Worm (Caenorhabditis elegans) whole organism, mixed stage, embryonic: ENCODE results near the gene popl-1.
A peak's percentile ranks its signal among the peaks of the same experiment; 100 is the strongest.

Experiments used
- M03D4.4 ChIP-seq: sonication (generic microtip); optimal IDR thresholded peaks from 2 replicates; lab custom pipeline; 2017; ENCODE audit warnings: mild to moderate bottlenecking, missing genetic modification characterization, missing compliant biosample characterization
- bed-3 ChIP-seq: fragments of 200-800 bp; sonication (Bioruptor generic); optimal IDR thresholded peaks from 3 replicates; lab custom pipeline; 2018; ENCODE audit warnings: mild to moderate bottlenecking, missing genetic modification characterization, moderate library complexity, missing compliant biosample characterization
- blmp-1 ChIP-seq: fragments of 150-350 bp; optimal IDR thresholded peaks from 2 replicates; lab custom pipeline; 2014; ENCODE audit warnings: missing biosample characterization, missing genetic modification characterization
- ceh-39 ChIP-seq: fragments of 150-350 bp; optimal IDR thresholded peaks from 2 replicates; lab custom pipeline; 2014; ENCODE audit warnings: missing biosample characterization, missing genetic modification characterization
- ceh-43 ChIP-seq: fragments of 200-800 bp; sonication (Bioruptor generic); optimal IDR thresholded peaks from 2 replicates; lab custom pipeline; 2018; ENCODE audit warnings: mild to moderate bottlenecking, missing genetic modification characterization, moderate library complexity, missing compliant biosample characterization
- ceh-83 ChIP-seq: fragments of 200-800 bp; sonication (Bioruptor generic); optimal IDR thresholded peaks from 2 replicates; lab custom pipeline; 2018; ENCODE audit warnings: mild to moderate bottlenecking, missing genetic modification characterization, missing compliant biosample characterization
- ces-1 ChIP-seq: fragments of 150-350 bp; optimal IDR thresholded peaks from 2 replicates; lab custom pipeline; 2014; ENCODE audit warnings: missing biosample characterization, missing genetic modification reagents, missing genetic modification characterization
- cnd-1 ChIP-seq: fragments of 200-800 bp; sonication (Bioruptor generic); optimal IDR thresholded peaks from 2 replicates; lab custom pipeline; 2018; ENCODE audit warnings: mild to moderate bottlenecking, missing genetic modification characterization, missing compliant biosample characterization
- drap-1 ChIP-seq: fragments of 200-800 bp; sonication (Bioruptor generic); optimal IDR thresholded peaks from 3 replicates; lab custom pipeline; 2018; ENCODE audit warnings: mild to moderate bottlenecking, missing genetic modification characterization, missing compliant biosample characterization
- elt-1 ChIP-seq: sonication (generic microtip); optimal IDR thresholded peaks from 2 replicates; lab custom pipeline; 2017; ENCODE audit warnings: missing genetic modification characterization, mild to moderate bottlenecking, missing compliant biosample characterization, antibody characterized with exemption, moderate library complexity, borderline replicate concordance; ENCODE audit not compliant: insufficient read depth
- elt-3 ChIP-seq: fragments of 150-350 bp; optimal IDR thresholded peaks from 2 replicates; lab custom pipeline; 2014; ENCODE audit warnings: missing biosample characterization, missing genetic modification characterization
- flh-1 ChIP-seq: fragments of 200-800 bp; sonication (Bioruptor generic); optimal IDR thresholded peaks from 2 replicates; lab custom pipeline; 2018; ENCODE audit warnings: mild to moderate bottlenecking, missing genetic modification characterization, moderate library complexity, missing compliant biosample characterization
- ham-2 ChIP-seq: fragments of 200-800 bp; sonication (Bioruptor generic); optimal IDR thresholded peaks from 2 replicates; lab custom pipeline; 2018; ENCODE audit warnings: mild to moderate bottlenecking, missing genetic modification characterization, missing compliant biosample characterization
- hlh-1 ChIP-seq: fragments of 150-350 bp; optimal IDR thresholded peaks from 2 replicates; lab custom pipeline; 2014; ENCODE audit warnings: missing biosample characterization, missing genetic modification reagents, missing genetic modification characterization
- lin-13 ChIP-seq: fragments of 150-350 bp; optimal IDR thresholded peaks from 2 replicates; lab custom pipeline; 2014; ENCODE audit warnings: missing biosample characterization, missing genetic modification characterization
- lin-32 ChIP-seq: fragments of 200-800 bp; sonication (Bioruptor generic); optimal IDR thresholded peaks from 2 replicates; lab custom pipeline; 2018; ENCODE audit warnings: mild to moderate bottlenecking, missing genetic modification characterization, missing compliant biosample characterization
- lsy-2 ChIP-seq: fragments of 150-350 bp; optimal IDR thresholded peaks from 2 replicates; lab custom pipeline; 2014; ENCODE audit warnings: missing biosample characterization, missing genetic modification characterization
- mab-5 ChIP-seq: fragments of 150-350 bp; optimal IDR thresholded peaks from 2 replicates; lab custom pipeline; 2014; ENCODE audit warnings: missing biosample characterization, missing genetic modification characterization
- mep-1 ChIP-seq: fragments of 150-350 bp; optimal IDR thresholded peaks from 2 replicates; lab custom pipeline; 2017; ENCODE audit warnings: missing biosample characterization, missing genetic modification reagents, missing genetic modification characterization, inconsistent platforms
- mls-2 ChIP-seq: sonication (generic microtip); optimal IDR thresholded peaks from 2 replicates; lab custom pipeline; 2016; ENCODE audit warnings: mild to moderate bottlenecking, missing genetic modification characterization, moderate library complexity, missing compliant biosample characterization
- nhr-12 ChIP-seq: fragments of 150-350 bp; optimal IDR thresholded peaks from 2 replicates; lab custom pipeline; 2014; ENCODE audit warnings: missing biosample characterization, missing genetic modification characterization
- nhr-2 ChIP-seq: fragments of 150-350 bp; optimal IDR thresholded peaks from 2 replicates; lab custom pipeline; 2014; ENCODE audit warnings: missing biosample characterization, missing genetic modification characterization
- nhr-237 ChIP-seq: fragments of 150-350 bp; optimal IDR thresholded peaks from 2 replicates; lab custom pipeline; 2014; ENCODE audit warnings: missing biosample characterization, missing genetic modification characterization
- nhr-76 ChIP-seq: sonication (generic microtip); optimal IDR thresholded peaks from 2 replicates; lab custom pipeline; 2017; ENCODE audit warnings: missing biosample characterization, missing genetic modification characterization
- pha-4 ChIP-seq: fragments of 150-350 bp; optimal IDR thresholded peaks from 2 replicates; lab custom pipeline; 2018; ENCODE audit warnings: missing biosample characterization, missing genetic modification reagents, missing genetic modification characterization
- sem-2 ChIP-seq: fragments of 200-800 bp; sonication (Bioruptor generic); optimal IDR thresholded peaks from 2 replicates; lab custom pipeline; 2018; ENCODE audit warnings: mild to moderate bottlenecking, missing genetic modification characterization, missing compliant biosample characterization
- snpc-4 ChIP-seq: fragments of 150-350 bp; optimal IDR thresholded peaks from 2 replicates; lab custom pipeline; 2014; ENCODE audit warnings: missing biosample characterization, missing genetic modification characterization
- sptf-1 ChIP-seq: sonication (generic microtip); optimal IDR thresholded peaks from 2 replicates; lab custom pipeline; 2017; ENCODE audit warnings: mild to moderate bottlenecking, missing genetic modification characterization, moderate library complexity, missing compliant biosample characterization
- tbx-8 ChIP-seq: fragments of 200-800 bp; sonication (Bioruptor generic); optimal IDR thresholded peaks from 2 replicates; lab custom pipeline; 2018; ENCODE audit warnings: mild to moderate bottlenecking, missing genetic modification characterization, moderate library complexity, missing compliant biosample characterization
- unc-120 ChIP-seq: sonication (generic microtip); optimal IDR thresholded peaks from 2 replicates; lab custom pipeline; 2017; ENCODE audit warnings: missing genetic modification characterization, missing compliant biosample characterization; ENCODE audit not compliant: poor library complexity, severe bottlenecking
- unc-39 ChIP-seq: fragments of 150-350 bp; optimal IDR thresholded peaks from 2 replicates; lab custom pipeline; 2014; ENCODE audit warnings: missing biosample characterization, missing genetic modification characterization
- unc-62 ChIP-seq: fragments of 150-350 bp; optimal IDR thresholded peaks from 2 replicates; lab custom pipeline; 2014; ENCODE audit warnings: missing biosample characterization, missing genetic modification reagents, missing genetic modification characterization
- zip-8 ChIP-seq: fragments of 150-350 bp; optimal IDR thresholded peaks from 2 replicates; lab custom pipeline; 2014; ENCODE audit warnings: missing biosample characterization, missing genetic modification characterization
- ztf-11 ChIP-seq: fragments of 150-350 bp; optimal IDR thresholded peaks from 2 replicates; lab custom pipeline; 2014; ENCODE audit warnings: missing biosample characterization, missing genetic modification characterization

popl-1 gene

DNA sequence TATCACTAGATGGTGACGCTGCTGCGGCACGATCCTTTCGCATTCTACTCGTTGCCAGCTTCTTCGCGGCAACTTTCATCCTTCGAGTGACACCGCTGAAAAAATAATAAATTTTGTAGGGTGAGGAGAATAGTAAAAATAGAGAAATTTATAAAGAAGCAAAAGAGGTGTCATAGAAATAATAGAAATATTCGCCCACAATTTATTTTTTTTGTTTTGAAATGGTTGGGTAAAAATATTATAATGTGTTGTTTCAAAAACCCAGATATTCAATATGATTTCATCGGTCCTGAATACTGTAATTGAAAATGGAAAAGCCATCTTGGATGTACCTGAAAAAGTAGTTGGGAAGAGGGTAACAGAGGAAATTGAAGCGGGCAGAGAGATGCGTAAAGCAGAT lies 21.5 kb upstream of the popl-1 start, which contains the start of gene set-1:
Gene set-1 (minus strand): TSS at position 101 of the 400 bp plus-strand sequence.
- TF ChIP-seq nhr-237 (tag; lab: Kevin White, UChicago) = no peak
- no peak for TF ChIP-seq nhr-76 (tag; lab: Kevin White, UChicago)
- no peak for TF ChIP-seq hlh-1 (tag; lab: Kevin White, UChicago)
- TF ChIP-seq ham-2 (GFP tag; lab: Kevin White, UChicago) = no peak
- TF ChIP-seq lin-32 = no peak
- TF ChIP-seq lsy-2 (tag; lab: Kevin White, UChicago) = no peak
- TF ChIP-seq ztf-11 = no peak
- no peak for TF ChIP-seq tbx-8 (GFP tag; lab: Kevin White, UChicago)
- TF ChIP-seq mep-1 = no peak
- no peak for TF ChIP-seq nhr-12 (tag; lab: Kevin White, UChicago)
- TF ChIP-seq sem-2 (GFP tag; lab: Kevin White, UChicago) = no peak
- TF ChIP-seq blmp-1 (tag; lab: Kevin White, UChicago) = no peak
- no peak for TF ChIP-seq unc-39 (tag; lab: Kevin White, UChicago)
- no peak for TF ChIP-seq pha-4 (tag; lab: Kevin White, UChicago)
- no peak for TF ChIP-seq flh-1 (GFP tag; lab: Kevin White, UChicago)
- TF ChIP-seq cnd-1 = no peak
- TF ChIP-seq elt-1 (tag; lab: Kevin White, UChicago) = no peak

DNA sequence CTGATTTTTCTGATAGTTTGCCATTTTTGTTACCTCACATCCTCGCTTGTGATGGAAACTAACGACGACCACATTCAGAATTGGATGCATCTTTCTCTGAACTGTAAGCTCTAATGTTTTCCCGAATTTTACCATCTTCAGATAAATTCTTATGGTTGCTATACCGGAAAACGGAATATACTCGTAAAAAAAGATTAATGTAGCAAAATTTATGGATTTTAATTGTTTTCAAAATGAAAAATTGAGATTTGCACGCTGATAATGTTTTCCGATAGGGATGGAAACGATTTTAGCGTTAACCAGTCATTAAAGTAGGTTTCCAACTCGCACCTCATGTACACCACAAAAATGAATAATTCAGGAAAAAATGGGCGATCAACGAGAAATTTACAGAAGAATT lies 19.9 kb upstream of the popl-1 start, which contains the start of gene T26A5.6:
Gene T26A5.6 (minus strand): TSS at position 101 of the 400 bp plus-strand sequence.
- TF ChIP-seq mab-5 (tag; lab: Kevin White, UChicago) (no peak), mep-1 (no peak), blmp-1 (tag; lab: Kevin White, UChicago) (no peak), pha-4 (tag; lab: Kevin White, UChicago) (no peak), elt-1 (tag; lab: Kevin White, UChicago) (no peak), drap-1 (no peak), ceh-39 (no peak), bed-3 (GFP tag; lab: Kevin White, UChicago) (no peak), zip-8 (no peak), cnd-1 (no peak), lin-32 (no peak), M03D4.4 (tag; lab: Kevin White, UChicago) (no peak), ces-1 (GFP tag; lab: Kevin White, UChicago) (no peak), elt-3 (tag; lab: Kevin White, UChicago) (no peak), ceh-43 (GFP tag; lab: Kevin White, UChicago) (no peak), nhr-12 (tag; lab: Kevin White, UChicago) (no peak), lsy-2 (tag; lab: Kevin White, UChicago) (no peak), mls-2 (tag; lab: Kevin White, UChicago) (no peak), lin-13 (tag; lab: Kevin White, UChicago) (no peak)

DNA sequence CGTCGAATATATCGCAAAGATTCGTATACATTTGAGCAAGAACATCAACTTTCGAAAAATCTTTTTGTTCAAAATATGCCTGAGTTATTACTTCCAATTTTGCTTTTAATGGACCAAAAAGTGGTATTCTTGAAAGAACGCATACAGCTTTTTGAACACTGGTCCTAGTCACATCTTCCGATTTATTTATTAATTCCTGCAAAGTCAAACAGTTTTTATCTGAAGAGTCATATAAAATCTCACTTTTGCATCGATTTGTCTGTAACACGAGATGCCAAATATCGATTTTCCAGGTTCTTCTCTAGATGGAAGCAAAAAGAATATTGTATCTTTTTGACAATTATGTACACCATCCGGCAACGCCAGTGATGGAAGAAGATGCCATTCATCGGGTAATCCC lies 19.1 kb upstream of the popl-1 start:
- TF ChIP-seq unc-120 (no peak), sem-2 (GFP tag; lab: Kevin White, UChicago) (no peak), M03D4.4 (tag; lab: Kevin White, UChicago) (no peak), mep-1 (no peak), unc-62 (GFP tag; lab: Kevin White, UChicago) (no peak)

DNA sequence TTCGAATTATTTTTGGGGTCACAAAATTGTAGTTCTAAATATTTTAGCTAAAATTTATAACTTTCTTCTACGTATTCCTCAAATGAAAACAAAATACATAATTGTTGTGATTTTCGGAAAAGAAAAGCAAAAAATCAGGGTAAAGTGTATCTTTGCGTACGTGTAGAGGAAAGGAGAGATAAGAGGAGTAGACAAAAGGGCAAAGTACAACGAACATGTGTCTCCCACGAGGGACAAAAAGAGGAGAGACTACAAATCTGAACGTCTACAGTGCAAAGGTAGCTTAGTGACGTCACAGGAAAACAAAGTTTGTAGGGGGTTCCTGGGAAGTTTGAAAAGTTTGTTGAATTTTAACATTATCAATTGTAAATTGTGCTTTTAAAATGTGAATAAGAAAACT lies 16.8 kb upstream of the popl-1 start:
- TF ChIP-seq unc-62 (GFP tag; lab: Kevin White, UChicago) (no peak), elt-1 (tag; lab: Kevin White, UChicago) (no peak), nhr-76 (tag; lab: Kevin White, UChicago) (no peak), hlh-1 (tag; lab: Kevin White, UChicago) (peak; percentile 75), flh-1 (GFP tag; lab: Kevin White, UChicago) (no peak), cnd-1 (no peak), ceh-43 (GFP tag; lab: Kevin White, UChicago) (no peak), zip-8 (peak; percentile 27), nhr-237 (tag; lab: Kevin White, UChicago) (peak; percentile 10), ceh-39 (no peak)
- TF ChIP-seq, all 35 proteins: peak for 3

DNA sequence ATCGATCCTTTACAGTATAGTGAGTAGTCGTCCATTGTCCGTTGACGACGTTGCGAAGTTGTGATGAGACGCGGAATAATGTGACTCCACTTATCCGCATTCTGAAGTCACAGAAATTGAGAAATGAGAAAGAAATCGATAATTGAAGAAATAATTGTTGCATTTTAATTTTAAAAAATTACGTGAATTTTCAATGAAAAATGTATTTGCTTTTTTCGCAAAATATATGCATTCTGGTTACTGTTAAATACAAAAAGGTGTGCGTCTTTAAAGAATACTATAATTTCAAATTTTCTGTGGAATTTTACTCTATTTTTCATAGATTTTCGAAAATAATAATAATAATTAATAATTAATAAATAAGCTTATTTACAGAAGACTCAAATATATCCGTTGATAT lies 16.1 kb upstream of the popl-1 start, which contains the start of gene let-721:
Gene let-721 (minus strand): TSS at position 101 of the 400 bp plus-strand sequence.
- TF ChIP-seq ceh-39 = no peak
- TF ChIP-seq snpc-4 (tag; lab: Kevin White, UChicago) = no peak
- no peak for TF ChIP-seq lin-32
- no peak for TF ChIP-seq nhr-12 (tag; lab: Kevin White, UChicago)
- TF ChIP-seq ceh-83 (GFP tag; lab: Kevin White, UChicago) = no peak
- TF ChIP-seq nhr-2 (tag; lab: Kevin White, UChicago) = no peak
- TF ChIP-seq sptf-1 = no peak
